Worm (Caenorhabditis elegans) whole organism, early embryonic: Measurements from ENCODE around the gene F49E8.6.

ENCODE experiments used
- ama-1 ChIP-seq: fragments of 150-350 bp; optimal IDR thresholded peaks from 2 replicates; lab custom pipeline; 2014
- hnd-1 ChIP-seq: sonication (generic microtip); optimal IDR thresholded peaks from 2 replicates; lab custom pipeline; 2016; ENCODE audit warnings: missing genetic modification characterization, missing compliant biosample characterization
- scrt-1 ChIP-seq: fragments of 200-800 bp; sonication (Bioruptor generic); IDR thresholded peaks from 2 replicates; pipeline ENCODE4 v1.3.6; 2022; ENCODE audit warnings: missing genetic modification characterization, missing compliant biosample characterization

- no peak for TF ChIP-seq ama-1 (lab: Kevin White, UChicago)
- TF ChIP-seq scrt-1 (GFP tag; lab: Robert Waterston, UW) = no peak
- no peak for TF ChIP-seq hnd-1
These were observed 23.8 kb upstream of the F49E8.6 start, which contains the start of gene F32E10.5 for ce11 chrIV:7578281-7578680.
